Fruit fly (Drosophila melanogaster) whole organism, embryonic: ENCODE data around the gene CG33631.

Experiments
- Atf-2 ChIP-seq: fragments of 200-800 bp; sonication (Bioruptor generic); optimal IDR thresholded peaks from 2 replicates; lab custom pipeline; 2016; ENCODE audit warnings: missing biosample characterization, missing genetic modification characterization
- Atf3 ChIP-seq: fragments of 200-800 bp; sonication (Bioruptor generic); optimal IDR thresholded peaks from 3 replicates; lab custom pipeline; 2016; ENCODE audit warnings: missing biosample characterization, missing genetic modification characterization
- Atf6 ChIP-seq: fragments of 200-800 bp; sonication (Bioruptor generic); IDR thresholded peaks from 2 replicates; pipeline ENCODE4 v1.3.6; 2022; ENCODE audit warnings: missing biosample characterization, missing genetic modification characterization
- CG10209 ChIP-seq: fragments of 200-800 bp; sonication (Bioruptor generic); optimal IDR thresholded peaks from 3 replicates; lab custom pipeline; 2017; ENCODE audit warnings: missing biosample characterization, mild to moderate bottlenecking, missing genetic modification characterization, missing genetic modification reagents
- CG10462 ChIP-seq: fragments of 200-800 bp; sonication (Bioruptor generic); optimal IDR thresholded peaks from 2 replicates; lab custom pipeline; 2016; ENCODE audit warnings: missing biosample characterization, missing genetic modification characterization
- CG11247 ChIP-seq: fragments of 200-800 bp; sonication (Bioruptor generic); IDR thresholded peaks from 2 replicates; pipeline ENCODE4 v1.3.6; 2022; ENCODE audit warnings: missing biosample characterization, missing genetic modification characterization
- CG11560 ChIP-seq: fragments of 200-800 bp; sonication (Bioruptor generic); IDR thresholded peaks from 3 replicates; pipeline ENCODE4 v1.3.6; 2022; ENCODE audit warnings: missing biosample characterization, missing genetic modification characterization
- CG12391 ChIP-seq: fragments of 200-800 bp; sonication (Bioruptor generic); optimal IDR thresholded peaks from 3 replicates; lab custom pipeline; 2018; ENCODE audit warnings: missing biosample characterization, mild to moderate bottlenecking, missing genetic modification characterization, moderate library complexity
- CG15601 ChIP-seq: fragments of 200-800 bp; sonication (Bioruptor generic); optimal IDR thresholded peaks from 3 replicates; lab custom pipeline; 2019; ENCODE audit warnings: missing biosample characterization, mild to moderate bottlenecking, missing genetic modification characterization, moderate library complexity
- CG17568 ChIP-seq: fragments of 200-800 bp; sonication (Bioruptor generic); optimal IDR thresholded peaks from 2 replicates; lab custom pipeline; 2018; ENCODE audit warnings: missing biosample characterization, mild to moderate bottlenecking, missing genetic modification characterization, moderate library complexity
- CG2678 ChIP-seq: fragments of 200-800 bp; sonication (Bioruptor generic); optimal IDR thresholded peaks from 3 replicates; lab custom pipeline; 2019; ENCODE audit warnings: missing biosample characterization, mild to moderate bottlenecking, missing genetic modification characterization, moderate library complexity
- CG31441 ChIP-seq: fragments of 200-800 bp; sonication (Bioruptor generic); IDR thresholded peaks from 2 replicates; pipeline ENCODE4 v1.3.6; 2022; ENCODE audit warnings: missing biosample characterization, missing genetic modification characterization
- CG3847 ChIP-seq: fragments of 200-800 bp; sonication (Bioruptor generic); IDR thresholded peaks from 2 replicates; pipeline ENCODE4 v1.3.6; 2022; ENCODE audit warnings: missing biosample characterization, missing genetic modification characterization
- CG6272 ChIP-seq: fragments of 200-800 bp; sonication (Bioruptor generic); IDR thresholded peaks from 2 replicates; pipeline ENCODE4 v1.3.6; 2022; ENCODE audit warnings: missing biosample characterization, missing genetic modification characterization
- CG8388 ChIP-seq: fragments of 200-800 bp; sonication (Bioruptor generic); optimal IDR thresholded peaks from 2 replicates; lab custom pipeline; 2019; ENCODE audit warnings: missing biosample characterization, mild to moderate bottlenecking, missing genetic modification characterization, moderate library complexity
- CG9876 ChIP-seq: fragments of 200-800 bp; sonication (Bioruptor generic); optimal IDR thresholded peaks from 2 replicates; lab custom pipeline; 2016; ENCODE audit warnings: missing biosample characterization, missing genetic modification characterization
- CG9932 ChIP-seq: fragments of 200-800 bp; sonication (Bioruptor generic); IDR thresholded peaks from 2 replicates; pipeline ENCODE4 v1.3.6; 2022; ENCODE audit warnings: missing biosample characterization, missing genetic modification characterization
- D19B ChIP-seq: fragments of 200-800 bp; sonication (Bioruptor generic); optimal IDR thresholded peaks from 2 replicates; lab custom pipeline; 2017; ENCODE audit warnings: missing biosample characterization, mild to moderate bottlenecking, missing genetic modification characterization
- Dll ChIP-seq: fragments of 200-800 bp; sonication (Bioruptor generic); IDR thresholded peaks from 4 replicates; pipeline ENCODE4 v1.3.6; 2022; ENCODE audit warnings: missing biosample characterization, missing genetic modification characterization; ENCODE audit not compliant: partially characterized antibody
- Dref ChIP-seq: fragments of 200-800 bp; sonication (Bioruptor generic); IDR thresholded peaks from 2 replicates; pipeline ENCODE4 v1.3.6; 2022; ENCODE audit warnings: missing biosample characterization, missing genetic modification characterization
- Ets97D ChIP-seq: fragments of 200-800 bp; sonication (Bioruptor generic); optimal IDR thresholded peaks from 3 replicates; lab custom pipeline; 2016; ENCODE audit warnings: missing biosample characterization, missing genetic modification characterization
- Fer2 ChIP-seq: fragments of 200-800 bp; sonication (Bioruptor generic); optimal IDR thresholded peaks from 2 replicates; lab custom pipeline; 2018; ENCODE audit warnings: missing biosample characterization, mild to moderate bottlenecking, missing genetic modification characterization, moderate library complexity
- Hmr ChIP-seq: fragments of 200-800 bp; sonication (Bioruptor generic); optimal IDR thresholded peaks from 3 replicates; lab custom pipeline; 2017; ENCODE audit warnings: mild to moderate bottlenecking, missing biosample characterization, missing genetic modification reagents, missing genetic modification characterization
- Hsf ChIP-seq: fragments of 200-800 bp; sonication (Bioruptor generic); optimal IDR thresholded peaks from 3 replicates; lab custom pipeline; 2016; ENCODE audit warnings: missing biosample characterization, missing genetic modification characterization
- Meics ChIP-seq: fragments of 200-800 bp; sonication (Bioruptor generic); optimal IDR thresholded peaks from 2 replicates; lab custom pipeline; 2017; ENCODE audit warnings: missing biosample characterization, mild to moderate bottlenecking, missing genetic modification characterization
- NC2α ChIP-seq: fragments of 200-800 bp; sonication (Bioruptor generic); optimal IDR thresholded peaks from 2 replicates; lab custom pipeline; 2016; ENCODE audit warnings: missing biosample characterization, missing genetic modification characterization
- Oli ChIP-seq: fragments of 200-800 bp; sonication (Bioruptor generic); optimal IDR thresholded peaks from 2 replicates; lab custom pipeline; 2018; ENCODE audit warnings: missing biosample characterization, mild to moderate bottlenecking, missing genetic modification characterization, moderate library complexity
- Pdp1 ChIP-seq, 2 experiments: fragments of 200-800 bp; sonication (Bioruptor generic); optimal IDR thresholded peaks; 3 replicates each; lab custom pipeline; 2016; ENCODE audit warnings: missing biosample characterization in 2 of 2, missing genetic modification characterization in 2 of 2, mild to moderate bottlenecking in 1 of 2, moderate library complexity in 1 of 2
- Sin3A ChIP-seq: fragments of >200 bp; optimal IDR thresholded peaks from 2 replicates; lab custom pipeline; 2018
- Sry-β ChIP-seq: fragments of 200-800 bp; sonication (Bioruptor generic); optimal IDR thresholded peaks from 2 replicates; lab custom pipeline; 2018; ENCODE audit warnings: missing biosample characterization, mild to moderate bottlenecking, missing genetic modification characterization, moderate library complexity
- ato ChIP-seq: fragments of 200-800 bp; sonication (Bioruptor generic); IDR thresholded peaks from 2 replicates; pipeline ENCODE4 v1.3.6; 2022; ENCODE audit warnings: missing biosample characterization, missing genetic modification characterization; ENCODE audit not compliant: partially characterized antibody
- bbx ChIP-seq: fragments of 200-800 bp; sonication (Bioruptor generic); IDR thresholded peaks from 2 replicates; pipeline ENCODE4 v1.3.6; 2022; ENCODE audit warnings: missing biosample characterization, missing genetic modification characterization; ENCODE audit not compliant: partially characterized antibody
- bcd ChIP-seq: fragments of 200-800 bp; sonication (Bioruptor generic); optimal IDR thresholded peaks from 2 replicates; lab custom pipeline; 2017; ENCODE audit warnings: missing biosample characterization, mild to moderate bottlenecking, missing genetic modification characterization
- bigmax ChIP-seq: fragments of 200-800 bp; sonication (Bioruptor generic); optimal IDR thresholded peaks from 2 replicates; lab custom pipeline; 2018; ENCODE audit warnings: missing biosample characterization, mild to moderate bottlenecking, missing genetic modification characterization
- cato ChIP-seq: fragments of 200-800 bp; sonication (Bioruptor generic); optimal IDR thresholded peaks from 2 replicates; lab custom pipeline; 2016; ENCODE audit warnings: missing biosample characterization, missing genetic modification characterization, borderline replicate concordance
- da ChIP-seq: fragments of 200-800 bp; sonication (Bioruptor generic); optimal IDR thresholded peaks from 2 replicates; lab custom pipeline; 2016; ENCODE audit warnings: missing biosample characterization, missing genetic modification characterization
- dimm ChIP-seq: fragments of 200-800 bp; sonication (Bioruptor generic); IDR thresholded peaks from 2 replicates; pipeline ENCODE4 v1.3.6; 2022; ENCODE audit warnings: missing biosample characterization, missing genetic modification characterization
- disco-r ChIP-seq: fragments of 200-800 bp; sonication (Bioruptor generic); optimal IDR thresholded peaks from 2 replicates; lab custom pipeline; 2016; ENCODE audit warnings: missing biosample characterization, missing genetic modification characterization
- dmrt11E ChIP-seq: fragments of 200-800 bp; sonication (Bioruptor generic); optimal IDR thresholded peaks from 3 replicates; lab custom pipeline; 2018; ENCODE audit warnings: missing biosample characterization, mild to moderate bottlenecking, missing genetic modification characterization, moderate library complexity
- gt ChIP-seq: fragments of 200-800 bp; sonication (Bioruptor generic); IDR thresholded peaks from 2 replicates; pipeline ENCODE4 v1.3.6; 2022; ENCODE audit warnings: missing biosample characterization, missing genetic modification characterization
- ham ChIP-seq: fragments of 200-800 bp; sonication (Bioruptor generic); IDR thresholded peaks from 2 replicates; pipeline ENCODE4 v1.3.6; 2022; ENCODE audit warnings: missing biosample characterization, missing genetic modification characterization
- hbn ChIP-seq: fragments of 200-800 bp; sonication (Bioruptor generic); IDR thresholded peaks from 2 replicates; pipeline ENCODE4 v1.3.6; 2022; ENCODE audit warnings: missing biosample characterization, missing genetic modification characterization; ENCODE audit not compliant: partially characterized antibody
- jigr1 ChIP-seq: fragments of 200-800 bp; sonication (Bioruptor generic); IDR thresholded peaks from 3 replicates; pipeline ENCODE4 v1.3.6; 2022; ENCODE audit warnings: missing biosample characterization, missing genetic modification characterization
- nau ChIP-seq: fragments of 200-800 bp; sonication (Bioruptor generic); optimal IDR thresholded peaks from 3 replicates; lab custom pipeline; 2017; ENCODE audit warnings: missing biosample characterization, mild to moderate bottlenecking, missing genetic modification characterization, missing genetic modification reagents
- prd ChIP-seq, 3 experiments: fragments of >200 bp in 2 of 3; fragments of 200-800 bp in 1 of 3; sonication (Bioruptor generic) in 1 of 3; optimal IDR thresholded peaks in 2 of 3; IDR thresholded peaks in 1 of 3; 2 replicates in 2 of 3; 3 replicates in 1 of 3; pipeline versions ENCODE4 v1.3.6 to Lab custom; 2017 to 2022; ENCODE audit warnings: missing biosample characterization in 1 of 3, missing genetic modification characterization in 1 of 3
- scrt ChIP-seq: fragments of 200-800 bp; sonication (Bioruptor generic); optimal IDR thresholded peaks from 2 replicates; lab custom pipeline; 2018; ENCODE audit warnings: missing biosample characterization, mild to moderate bottlenecking, missing genetic modification characterization, moderate library complexity
- ssp ChIP-seq: fragments of 200-800 bp; sonication (Bioruptor generic); IDR thresholded peaks from 2 replicates; pipeline ENCODE4 v1.3.6; 2022; ENCODE audit warnings: missing biosample characterization, missing genetic modification characterization
- sug ChIP-seq: fragments of 200-800 bp; optimal IDR thresholded peaks from 2 replicates; lab custom pipeline; 2019; ENCODE audit warnings: missing biosample characterization, mild to moderate bottlenecking, missing genetic modification characterization, moderate library complexity
- vfl ChIP-seq: fragments of 200-800 bp; sonication (Bioruptor generic); optimal IDR thresholded peaks from 2 replicates; lab custom pipeline; 2016; ENCODE audit warnings: missing biosample characterization, missing genetic modification characterization
- wek ChIP-seq: fragments of 200-800 bp; sonication (Bioruptor generic); optimal IDR thresholded peaks from 3 replicates; lab custom pipeline; 2018; ENCODE audit warnings: missing biosample characterization, mild to moderate bottlenecking, missing genetic modification characterization, moderate library complexity

The CG33631 gene

dm6 chr3R:10109938-10110337 lies 46.1 kb downstream of the CG33631 start, which contains the start of gene Fmr1 (continued):
- TF ChIP-seq D19B (no peak), CG10462 (GFP tag; lab: Kevin White, UChicago) (peak; percentile 1), Hmr (GFP tag; lab: Kevin White, UChicago) (no peak), CG15601 (tag; lab: Kevin White, UChicago) (peak; percentile 59), nau (GFP tag; lab: Kevin White, UChicago) (no peak), Sin3A (lab: Kevin White, UChicago) (peak; percentile 99), Fer2 (tag; lab: Kevin White, UChicago) (peak; percentile 33), jigr1 (GFP tag; lab: Robert Waterston, UW) (no peak), bigmax (peak; percentile 11), bcd (peak; percentile 44), vfl (peak; percentile 44), CG11560 (tag; lab: Robert Waterston, UW) (no peak), CG3847 (peak; percentile 88), hbn (GFP tag; lab: Robert Waterston, UW) (no peak), CG9876 (GFP tag; lab: Kevin White, UChicago) (peak; percentile 49), Hsf (GFP tag; lab: Kevin White, UChicago) (peak; percentile 52), da (peak; percentile 45), cato (no peak), Ets97D (GFP tag; lab: Kevin White, UChicago) (peak; percentile 96), scrt (GFP tag; lab: Kevin White, UChicago) (no peak), Atf3 (GFP tag; lab: Kevin White, UChicago) (peak; percentile 7), Dref (GFP tag; lab: Robert Waterston, UW) (peak; percentile 42; the same call in 1 of the 2 replicates), ato (GFP tag; lab: Robert Waterston, UW) (no peak), dmrt11E (peak; percentile 35), gt (GFP tag; lab: Robert Waterston, UW) (no peak), ham (GFP tag; lab: Robert Waterston, UW) (no peak), disco-r (peak; percentile 41), sug (tag; lab: Kevin White, UChicago) (peak; percentile 66), Meics (GFP tag; lab: Kevin White, UChicago) (peak; percentile 25), ssp (GFP tag; lab: Robert Waterston, UW) (no peak), CG9932 (GFP tag; lab: Robert Waterston, UW) (peak; percentile 79), Atf6 (GFP tag; lab: Robert Waterston, UW) (peak; percentile 40; the same call in 1 of the 2 replicates), Pdp1 (GFP tag; optimal IDR thresholded peaks at IDR 0.05; lab: Kevin White, UChicago) (peak; percentile 44 to 55), CG6272 (GFP tag; lab: Robert Waterston, UW) (peak; percentile 40; the same call in 1 of the 2 replicates), dimm (no peak), prd (optimal IDR thresholded peaks at IDR 0.05; lab: Kevin White, UChicago) (no peak), prd (GFP tag; IDR thresholded peaks at IDR 0.05; lab: Robert Waterston, UW) (peak; percentile 59; the same call in 2 of the 3 replicates), wek (GFP tag; lab: Kevin White, UChicago) (no peak), CG8388 (no peak), Oli (tag; lab: Kevin White, UChicago) (peak; percentile 37), CG11247 (GFP tag; lab: Robert Waterston, UW) (peak; percentile 29; the same call in 1 of the 2 replicates), bbx (GFP tag; lab: Robert Waterston, UW) (no peak), Dll (GFP tag; lab: Robert Waterston, UW) (peak; percentile 10; the same call in 1 of the 4 replicates), CG12391 (tag; lab: Kevin White, UChicago) (peak; percentile 61), Sry-β (GFP tag; lab: Kevin White, UChicago) (peak; percentile 23), Atf-2 (peak; percentile 29), CG31441 (GFP tag; lab: Robert Waterston, UW) (peak; percentile 39; the same call in 1 of the 2 replicates), CG17568 (GFP tag; lab: Kevin White, UChicago) (no peak), CG2678 (tag; lab: Kevin White, UChicago) (peak; percentile 32), CG10209 (GFP tag; lab: Kevin White, UChicago) (peak; percentile 28), NC2α (GFP tag; lab: Kevin White, UChicago) (peak; percentile 39)
